Worm (Caenorhabditis elegans): ENCODE results near the gene C33D9.3.
A peak's percentile ranks its signal among the peaks of the same experiment; 100 is the strongest.

Gene C33D9.3

ce11 chrIV:8794895-8795665 lies 2.4 kb upstream of the C33D9.3 start (continued):
- peak; percentile 52 for TF ChIP-seq lin-39 (tag; optimal IDR thresholded peaks at IDR 0.05)
- TF ChIP-seq lir-3 (tag; optimal IDR thresholded peaks at IDR 0.05): no peak
- peak; percentile 90 for TF ChIP-seq hmg-1.1 (GFP tag; IDR thresholded peaks at IDR 0.05)
- TF ChIP-seq fos-1 (tag; optimal IDR thresholded peaks at IDR 0.05): no peak
- no peak for TF ChIP-seq aly-2 (tag; optimal IDR thresholded peaks at IDR 0.05)
- TF ChIP-seq nhr-102 (tag; optimal IDR thresholded peaks at IDR 0.05): peak; percentile 66
- TF ChIP-seq nhr-6 (tag; optimal IDR thresholded peaks at IDR 0.05): peak; percentile 51
- TF ChIP-seq gei-8 (GFP tag; optimal IDR thresholded peaks at IDR 0.05): peak; percentile 68
- TF ChIP-seq T26A8.4 (GFP tag; IDR thresholded peaks at IDR 0.05): peak; percentile 68; the same call in 1 of the 2 replicates
- TF ChIP-seq spr-1 (tag; optimal IDR thresholded peaks at IDR 0.05): peak; percentile 53
- TF ChIP-seq aha-1 (tag): peak; percentile 99
- no peak for TF ChIP-seq ZK546.5 (tag; optimal IDR thresholded peaks at IDR 0.05)
- no peak for TF ChIP-seq zip-11 (GFP tag; IDR thresholded peaks at IDR 0.05)
- no peak for TF ChIP-seq F49E8.2 (tag; optimal IDR thresholded peaks at IDR 0.05; ENCODE audit: borderline replicate concordance)
- 0 out of 2 replicates have a peak, but pooled peaks have one; percentile 18 for TF ChIP-seq arid-1 (GFP tag; conservative IDR thresholded peaks at IDR 0.05)
- TF ChIP-seq unc-62 (GFP tag; optimal IDR thresholded peaks at IDR 0.05 in 1 of 2): peak in 1 of 2 experiments; percentile 98
- TF ChIP-seq unc-62 (tag; optimal IDR thresholded peaks at IDR 0.05): peak; percentile 95
- peak; percentile 16 to 90 for TF ChIP-seq hif-1 (tag; optimal IDR thresholded peaks at IDR 0.05)
- no peak for TF ChIP-seq F44E2.7 (GFP tag; IDR thresholded peaks at IDR 0.05)
- TF ChIP-seq ztf-11 (tag; optimal IDR thresholded peaks at IDR 0.05): no peak
- no peak for TF ChIP-seq daf-12 (tag; optimal IDR thresholded peaks at IDR 0.05)
- peak; percentile 82 for TF ChIP-seq egl-43 (GFP tag; IDR thresholded peaks at IDR 0.05)
- TF ChIP-seq daf-19 (GFP tag; conservative IDR thresholded peaks at IDR 0.05): no peak
- TF ChIP-seq nhr-11 (tag; optimal IDR thresholded peaks at IDR 0.05): peak; percentile 84
- no peak for TF ChIP-seq unc-39 (tag; optimal IDR thresholded peaks at IDR 0.05)
- 0 out of 2 replicates have a peak, but pooled peaks have one; percentile 10 for TF ChIP-seq D1046.2 (GFP tag; IDR thresholded peaks at IDR 0.05)
- TF ChIP-seq dmd-8 (GFP tag; IDR thresholded peaks at IDR 0.05): no peak
- TF ChIP-seq lin-29 (GFP tag; IDR thresholded peaks at IDR 0.05): peak; percentile 37; the same call in 1 of the 2 replicates
- TF ChIP-seq nhr-25 (tag; optimal IDR thresholded peaks at IDR 0.05; ENCODE audit: borderline replicate concordance, insufficient read depth): peak; percentile 85
- TF ChIP-seq mes-2 (tag; optimal IDR thresholded peaks at IDR 0.05; ENCODE audit: poor library complexity, severe bottlenecking): peak; percentile 57
- TF ChIP-seq set-16 (GFP tag; IDR thresholded peaks at IDR 0.05): peak; percentile 100
- TF ChIP-seq mdl-1 (tag; optimal IDR thresholded peaks at IDR 0.05): peak; percentile 73 to 97
- no peak for TF ChIP-seq Y75B8A.6 (GFP tag; IDR thresholded peaks at IDR 0.05)
- peak; percentile 93 for TF ChIP-seq mxl-3 (GFP tag; optimal IDR thresholded peaks at IDR 0.05)
- 0 out of 2 replicates have a peak, but pooled peaks have one; percentile 51 for TF ChIP-seq php-3 (GFP tag; IDR thresholded peaks at IDR 0.05)
- TF ChIP-seq snpc-4 (tag; optimal IDR thresholded peaks at IDR 0.05): no peak
- TF ChIP-seq madf-5 (GFP tag; IDR thresholded peaks at IDR 0.05): no peak
- no peak for TF ChIP-seq egl-27 (tag; optimal IDR thresholded peaks at IDR 0.05)
- no peak for TF ChIP-seq tag-97 (GFP tag; IDR thresholded peaks at IDR 0.05)
- TF ChIP-seq skn-1 (tag; optimal IDR thresholded peaks at IDR 0.05): no peak
- TF ChIP-seq zfp-3 (GFP tag; conservative IDR thresholded peaks at IDR 0.05): no peak
- peak; percentile 23 for TF ChIP-seq fkh-10 (GFP tag; optimal IDR thresholded peaks at IDR 0.05)
- peak; percentile 35; the same call in 1 of the 2 replicates for TF ChIP-seq nhr-42 (GFP tag; IDR thresholded peaks at IDR 0.05)
- no peak for TF ChIP-seq ZK337.2 (GFP tag; IDR thresholded peaks at IDR 0.05)
- TF ChIP-seq lim-7 (GFP tag; IDR thresholded peaks at IDR 0.05): no peak
- TF ChIP-seq pqm-1 (tag; optimal IDR thresholded peaks at IDR 0.05): peak; percentile 68
- peak; percentile 51 to 71 for TF ChIP-seq daf-16 (GFP tag; optimal IDR thresholded peaks at IDR 0.05)
- peak; percentile 62 for TF ChIP-seq daf-16 (tag; optimal IDR thresholded peaks at IDR 0.05)
- TF ChIP-seq zag-1 (tag; optimal IDR thresholded peaks at IDR 0.05): no peak
- TF ChIP-seq hlh-11 (tag; optimal IDR thresholded peaks at IDR 0.05): peak; percentile 99
- peak; percentile 3 for TF ChIP-seq ama-1 (optimal IDR thresholded peaks at IDR 0.05)
